Worm (Caenorhabditis elegans) whole organism, young adult: Measurements from ENCODE around the gene rps-16.

Experiments used
- B0019.2 ChIP-seq: fragments of 200-800 bp; sonication (Bioruptor generic); conservative IDR thresholded peaks from 2 replicates; pipeline ENCODE4 v1.3.6; 2022; ENCODE audit warnings: missing genetic modification reagents, missing genetic modification characterization, missing compliant biosample characterization
- B0035.1 ChIP-seq: sonication (generic microtip); optimal IDR thresholded peaks from 2 replicates; lab custom pipeline; 2016; ENCODE audit warnings: missing genetic modification characterization, mild to moderate bottlenecking, missing compliant biosample characterization, missing genotype, missing genetic modification reagents
- C06A6.2 ChIP-seq: fragments of 200-800 bp; sonication (Bioruptor generic); conservative IDR thresholded peaks from 2 replicates; pipeline ENCODE4 v1.3.6; 2022; ENCODE audit warnings: missing genetic modification characterization, missing compliant biosample characterization
- C17E4.6 ChIP-seq: fragments of 200-800 bp; sonication (Bioruptor generic); IDR thresholded peaks from 2 replicates; pipeline ENCODE4 v1.3.6; 2022; ENCODE audit warnings: missing genetic modification reagents, missing genetic modification characterization, missing compliant biosample characterization
- F22D6.2 ChIP-seq: sonication (generic microtip); optimal IDR thresholded peaks from 2 replicates; lab custom pipeline; 2016; ENCODE audit warnings: mild to moderate bottlenecking, missing genetic modification characterization, missing compliant biosample characterization
- F33H1.4 ChIP-seq: fragments of 200-800 bp; sonication (Bioruptor generic); IDR thresholded peaks from 2 replicates; pipeline ENCODE4 v1.3.6; 2022; ENCODE audit warnings: missing genetic modification reagents, missing genetic modification characterization, missing compliant biosample characterization
- F57C9.4 ChIP-seq: sonication (generic microtip); optimal IDR thresholded peaks from 2 replicates; lab custom pipeline; 2017; ENCODE audit warnings: mild to moderate bottlenecking, missing genetic modification characterization, missing compliant biosample characterization
- K11D2.4 ChIP-seq: fragments of 200-800 bp; sonication (Bioruptor generic); IDR thresholded peaks from 2 replicates; pipeline ENCODE4 v1.3.6; 2022; ENCODE audit warnings: missing genetic modification reagents, missing genetic modification characterization, missing compliant biosample characterization
- T07F8.4 ChIP-seq: sonication (generic microtip); optimal IDR thresholded peaks from 2 replicates; lab custom pipeline; 2016; ENCODE audit warnings: mild to moderate bottlenecking, missing genetic modification characterization, moderate library complexity, missing compliant biosample characterization
- ZK185.1 ChIP-seq: sonication (generic microtip); optimal IDR thresholded peaks from 2 replicates; lab custom pipeline; 2016; ENCODE audit warnings: mild to moderate bottlenecking, missing genetic modification characterization, missing compliant biosample characterization; ENCODE audit not compliant: poor library complexity, severe bottlenecking
- athp-1 ChIP-seq: sonication (generic microtip); optimal IDR thresholded peaks from 2 replicates; lab custom pipeline; 2017; ENCODE audit warnings: mild to moderate bottlenecking, missing genetic modification characterization, missing compliant biosample characterization
- cebp-1 ChIP-seq, 2 experiments: fragments of 200-800 bp in 1 of 2; sonication (Bioruptor generic) in 1 of 2; sonication (generic microtip) in 1 of 2; IDR thresholded peaks in 1 of 2; optimal IDR thresholded peaks in 1 of 2; 2 replicates each; pipeline versions ENCODE4 v1.3.6 to Lab custom; 2017 to 2022; ENCODE audit warnings: missing compliant biosample characterization in 2 of 2, missing genetic modification characterization in 2 of 2, mild to moderate bottlenecking in 1 of 2, missing genetic modification reagents in 1 of 2, moderate library complexity in 1 of 2
- ceh-100 ChIP-seq: fragments of 200-800 bp; sonication (Bioruptor generic); IDR thresholded peaks from 2 replicates; pipeline ENCODE4 v1.3.6; 2022; ENCODE audit warnings: missing genetic modification reagents, missing genetic modification characterization, missing compliant biosample characterization
- ceh-40 ChIP-seq: fragments of 200-800 bp; sonication (Bioruptor generic); IDR thresholded peaks from 2 replicates; pipeline ENCODE4 v1.3.6; 2022; ENCODE audit warnings: missing genetic modification characterization, missing compliant biosample characterization
- ceh-91 ChIP-seq: fragments of 200-800 bp; sonication (Bioruptor generic); IDR thresholded peaks from 2 replicates; pipeline ENCODE4 v1.3.6; 2022; ENCODE audit warnings: missing genetic modification reagents, missing genetic modification characterization, missing compliant biosample characterization
- dox-1 ChIP-seq: fragments of 200-800 bp; sonication (Bioruptor generic); IDR thresholded peaks from 2 replicates; pipeline ENCODE4 v1.3.6; 2022; ENCODE audit warnings: missing genetic modification reagents, missing genetic modification characterization, missing compliant biosample characterization
- dpff-1 ChIP-seq: sonication (generic microtip); optimal IDR thresholded peaks from 2 replicates; lab custom pipeline; 2017; ENCODE audit warnings: mild to moderate bottlenecking, missing genetic modification characterization, missing compliant biosample characterization
- dpl-1 ChIP-seq: fragments of 150-350 bp; optimal IDR thresholded peaks from 2 replicates; lab custom pipeline; 2014; ENCODE audit warnings: missing biosample characterization, missing genetic modification reagents, missing genetic modification characterization
- egl-44 ChIP-seq: fragments of 200-800 bp; sonication (Bioruptor generic); IDR thresholded peaks from 2 replicates; pipeline ENCODE4 v1.3.6; 2022; ENCODE audit warnings: missing genetic modification reagents, missing genetic modification characterization, missing compliant biosample characterization
- fkh-3 ChIP-seq: sonication (generic microtip); optimal IDR thresholded peaks from 2 replicates; lab custom pipeline; 2016; ENCODE audit warnings: mild to moderate bottlenecking, missing genetic modification characterization, missing compliant biosample characterization
- gei-17 ChIP-seq: fragments of 200-800 bp; sonication (Bioruptor generic); optimal IDR thresholded peaks from 2 replicates; lab custom pipeline; 2018; ENCODE audit warnings: mild to moderate bottlenecking, missing genetic modification characterization, missing compliant biosample characterization
- hlh-26 ChIP-seq: fragments of 200-800 bp; sonication (Bioruptor generic); conservative IDR thresholded peaks from 2 replicates; pipeline ENCODE4 v1.3.6; 2022; ENCODE audit warnings: missing genetic modification reagents, missing genetic modification characterization, missing compliant biosample characterization
- hmg-20 ChIP-seq: fragments of 200-800 bp; sonication (Bioruptor generic); IDR thresholded peaks from 2 replicates; pipeline ENCODE4 v1.3.6; 2022; ENCODE audit warnings: missing genetic modification reagents, missing genetic modification characterization, missing compliant biosample characterization
- lag-1 ChIP-seq: fragments of 200-800 bp; sonication (Bioruptor generic); IDR thresholded peaks from 2 replicates; pipeline ENCODE4 v1.3.6; 2022; ENCODE audit warnings: missing genetic modification reagents, missing genetic modification characterization, missing compliant biosample characterization
- let-526 ChIP-seq: fragments of 200-800 bp; sonication (Bioruptor generic); IDR thresholded peaks from 2 replicates; pipeline ENCODE4 v1.3.6; 2022; ENCODE audit warnings: missing genetic modification reagents, missing genetic modification characterization, missing compliant biosample characterization
- let-607 ChIP-seq, 2 experiments: fragments of 200-800 bp in 1 of 2; sonication (Bioruptor generic) in 1 of 2; sonication (generic microtip) in 1 of 2; optimal IDR thresholded peaks; 2 replicates each; lab custom pipeline; 2016 to 2018; ENCODE audit warnings: mild to moderate bottlenecking in 2 of 2, missing compliant biosample characterization in 2 of 2, missing genetic modification characterization in 2 of 2, moderate library complexity in 2 of 2, missing genotype in 1 of 2
- lin-40 ChIP-seq: sonication (generic microtip); optimal IDR thresholded peaks from 2 replicates; lab custom pipeline; 2016; ENCODE audit warnings: missing genetic modification characterization, mild to moderate bottlenecking, missing compliant biosample characterization, missing genotype, missing genetic modification reagents
- lsl-1 ChIP-seq: fragments of 200-800 bp; sonication (Bioruptor generic); optimal IDR thresholded peaks from 2 replicates; lab custom pipeline; 2018; ENCODE audit warnings: mild to moderate bottlenecking, missing genetic modification characterization, moderate library complexity, missing compliant biosample characterization
- mcd-1 ChIP-seq: fragments of 200-800 bp; sonication (Bioruptor generic); IDR thresholded peaks from 2 replicates; pipeline ENCODE4 v1.3.6; 2022; ENCODE audit warnings: missing genetic modification reagents, missing genetic modification characterization, missing compliant biosample characterization
- mel-28 ChIP-seq: sonication (generic microtip); optimal IDR thresholded peaks from 2 replicates; lab custom pipeline; 2016; ENCODE audit warnings: borderline replicate concordance, mild to moderate bottlenecking, missing genetic modification characterization, missing compliant biosample characterization
- nfyb-1 ChIP-seq: fragments of 200-800 bp; sonication (Bioruptor generic); IDR thresholded peaks from 2 replicates; pipeline ENCODE4 v1.3.6; 2022; ENCODE audit warnings: missing genetic modification reagents, missing genetic modification characterization, missing compliant biosample characterization
- rcor-1 ChIP-seq: fragments of 200-800 bp; sonication (Bioruptor generic); IDR thresholded peaks from 2 replicates; pipeline ENCODE4 v1.3.6; 2022; ENCODE audit warnings: missing genetic modification reagents, missing genetic modification characterization, missing compliant biosample characterization
- snpc-1.1 ChIP-seq: sonication (generic microtip); optimal IDR thresholded peaks from 2 replicates; lab custom pipeline; 2017; ENCODE audit warnings: missing genetic modification characterization, mild to moderate bottlenecking, missing compliant biosample characterization, antibody characterized with exemption, moderate library complexity, missing genotype, missing genetic modification reagents; ENCODE audit not compliant: insufficient read depth
- snpc-4 ChIP-seq, 5 experiments: fragments of 150-350 bp in 1 of 5; sonication (generic microtip) in 4 of 5; optimal IDR thresholded peaks; 2 replicates each; lab custom pipeline; 2014 to 2018; ENCODE audit warnings: missing genetic modification characterization in 5 of 5, missing biosample characterization in 3 of 5, antibody characterized with exemption in 2 of 5, mild to moderate bottlenecking in 2 of 5, missing compliant biosample characterization in 2 of 5, missing genotype in 2 of 5, moderate library complexity in 2 of 5, missing genetic modification reagents in 1 of 5
- somi-1 ChIP-seq: fragments of 200-800 bp; sonication (Bioruptor generic); optimal IDR thresholded peaks from 2 replicates; lab custom pipeline; 2018; ENCODE audit warnings: mild to moderate bottlenecking, missing genetic modification characterization, missing compliant biosample characterization
- tbx-9 ChIP-seq: sonication (generic microtip); optimal IDR thresholded peaks from 2 replicates; lab custom pipeline; 2016; ENCODE audit warnings: borderline replicate concordance, missing genetic modification characterization, inconsistent platforms, missing compliant biosample characterization
- tlf-1 ChIP-seq: fragments of 200-800 bp; sonication (Bioruptor generic); optimal IDR thresholded peaks from 2 replicates; lab custom pipeline; 2018; ENCODE audit warnings: mild to moderate bottlenecking, missing genetic modification characterization, missing compliant biosample characterization
- unc-62 ChIP-seq: fragments of 150-350 bp; optimal IDR thresholded peaks from 2 replicates; lab custom pipeline; 2014; ENCODE audit warnings: missing biosample characterization, missing genetic modification reagents, missing genetic modification characterization
- ztf-3 ChIP-seq: fragments of 200-800 bp; sonication (Bioruptor generic); optimal IDR thresholded peaks from 2 replicates; lab custom pipeline; 2018; ENCODE audit warnings: mild to moderate bottlenecking, missing genetic modification characterization, missing compliant biosample characterization

The rps-16 gene

DNA sequence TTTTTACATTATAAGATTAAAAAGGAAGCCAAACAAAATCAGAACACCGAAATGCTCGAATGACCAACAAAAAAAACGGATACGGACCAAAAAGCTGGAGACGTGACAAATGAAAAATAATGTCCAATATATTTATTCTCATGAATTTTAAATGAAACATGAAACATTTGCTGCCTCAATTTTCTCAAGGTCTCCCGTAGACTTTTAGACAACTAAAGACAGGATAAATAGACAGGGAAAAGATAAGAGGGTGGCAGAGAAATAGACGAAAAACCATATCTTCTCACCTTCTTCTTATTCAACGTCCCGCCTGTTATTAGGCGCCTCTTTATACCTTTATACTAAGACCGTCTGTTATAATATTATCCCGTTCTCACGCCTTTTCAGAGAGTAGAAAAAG lies 15.5 kb upstream of the rps-16 start:
- no peak for TF ChIP-seq F57C9.4 (tag; lab: Kevin White, UChicago)
- TF ChIP-seq, all 124 proteins: peak for 0

DNA sequence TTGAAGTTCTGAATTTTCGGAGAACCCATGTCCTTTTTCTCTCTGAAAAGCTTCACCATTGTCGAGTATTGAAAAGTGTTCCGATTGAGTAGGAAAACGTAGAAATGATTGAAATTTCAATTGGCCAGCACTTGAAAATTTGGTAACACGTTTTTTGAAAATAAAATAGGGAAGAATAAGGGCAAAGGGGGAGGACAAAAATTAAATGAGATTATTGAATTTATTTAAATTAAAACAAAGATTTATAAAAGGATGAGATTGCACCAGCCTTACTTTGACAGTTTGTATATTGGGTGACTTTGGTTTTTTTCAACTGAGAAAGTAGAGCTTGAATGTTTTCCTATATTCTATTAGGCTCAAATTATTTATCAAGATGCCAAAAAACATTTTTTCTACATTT lies 13.8 kb upstream of the rps-16 start, which contains the start of gene obr-2:
TSS of gene obr-2 (minus strand) at position 101 of the 400 bp plus-strand sequence.
- TF ChIP-seq tlf-1 (GFP tag; lab: Kevin White, UChicago), result no peak
- no peak for TF ChIP-seq B0035.1 (tag; lab: Kevin White, UChicago)
- TF ChIP-seq somi-1 (GFP tag; lab: Kevin White, UChicago), result no peak
- no peak for TF ChIP-seq F33H1.4 (GFP tag; lab: Robert Waterston, UW)
- no peak for TF ChIP-seq ztf-3
- TF ChIP-seq F22D6.2 (tag; lab: Kevin White, UChicago), result no peak
- TF ChIP-seq hlh-26, result no peak
- TF ChIP-seq nfyb-1 (GFP tag; lab: Robert Waterston, UW), result no peak
- TF ChIP-seq ZK185.1 (tag; lab: Kevin White, UChicago), result no peak
- TF ChIP-seq rcor-1 (GFP tag; lab: Robert Waterston, UW), result no peak
- no peak for TF ChIP-seq lag-1 (GFP tag; lab: Robert Waterston, UW)
- TF ChIP-seq let-526 (GFP tag; lab: Robert Waterston, UW), result no peak
- TF ChIP-seq C06A6.2, result no peak
- no peak for TF ChIP-seq egl-44 (GFP tag; lab: Robert Waterston, UW)
- no peak for TF ChIP-seq mel-28 (tag; lab: Kevin White, UChicago)

DNA sequence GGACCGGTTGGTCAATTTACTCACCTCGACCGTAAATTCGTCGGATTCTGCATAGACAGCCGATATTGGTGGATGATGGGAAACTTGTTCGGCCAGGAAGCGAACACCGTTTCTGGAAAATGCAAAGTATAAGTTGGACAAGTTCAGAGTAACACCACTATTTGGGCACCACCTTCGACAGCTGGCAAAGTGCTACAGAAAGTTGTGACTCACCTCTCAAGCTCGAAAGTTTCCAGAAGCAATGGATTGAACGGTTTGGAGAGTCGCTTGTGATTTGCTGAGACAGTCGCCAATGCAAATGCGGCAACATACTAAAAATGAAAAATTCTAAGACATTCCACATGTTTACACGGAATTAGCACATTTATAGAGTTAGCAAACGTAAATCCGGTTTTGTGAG lies 13.0 kb upstream of the rps-16 start:
- no peak for TF ChIP-seq gei-17 (GFP tag; lab: Kevin White, UChicago)
- no peak for TF ChIP-seq B0035.1 (tag; lab: Kevin White, UChicago)
- no peak for TF ChIP-seq T07F8.4 (tag; lab: Kevin White, UChicago)
- no peak for TF ChIP-seq fkh-3 (tag; lab: Kevin White, UChicago)
- TF ChIP-seq unc-62 (GFP tag; lab: Kevin White, UChicago), result no peak
- no peak for TF ChIP-seq athp-1
- no peak for TF ChIP-seq somi-1 (GFP tag; lab: Kevin White, UChicago)

DNA sequence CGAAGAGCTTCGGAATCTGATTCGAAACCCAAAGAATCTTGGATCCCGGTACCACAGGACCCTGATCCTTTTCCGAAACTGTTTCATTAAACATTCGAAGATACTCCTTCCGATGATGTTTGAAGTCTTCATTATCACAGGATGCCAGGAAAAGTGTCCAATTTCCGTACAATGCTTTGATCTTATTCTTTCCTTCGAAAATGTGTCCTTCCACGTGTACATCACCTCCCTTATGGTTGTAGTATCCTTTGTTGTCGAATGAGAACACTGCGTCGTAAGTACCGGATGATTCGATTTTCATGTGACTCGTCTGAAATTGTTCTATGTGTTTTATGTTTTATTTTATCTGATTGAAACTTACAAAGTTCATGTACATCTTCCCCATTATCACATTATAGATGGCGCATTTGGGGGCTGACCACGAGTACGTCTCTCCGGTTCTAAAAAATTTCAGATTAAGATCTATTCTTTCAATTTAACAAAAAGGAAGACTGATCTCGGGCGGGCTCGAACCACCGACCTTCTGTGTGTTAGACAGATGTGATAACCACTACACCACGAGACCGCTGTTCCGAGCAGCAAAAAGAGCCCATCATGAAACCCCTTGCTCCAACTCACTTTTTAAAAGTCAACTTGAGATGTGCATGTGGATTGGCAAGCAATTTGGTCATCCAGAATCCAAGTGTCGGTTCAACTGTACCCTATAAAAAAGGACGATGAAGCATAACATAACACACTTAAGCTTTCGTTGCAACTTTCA lies 12.4 kb upstream of the rps-16 start:
- 0 out of 2 replicates have a peak, but pooled peaks have one; percentile 6 for TF ChIP-seq B0019.2 (GFP tag; lab: Robert Waterston, UW)
- TF ChIP-seq K11D2.4 (GFP tag; lab: Robert Waterston, UW), result no peak
- TF ChIP-seq snpc-1.1 (tag; lab: Kevin White, UChicago), result no peak
- no peak for TF ChIP-seq somi-1 (GFP tag; lab: Kevin White, UChicago)
- no peak for TF ChIP-seq C17E4.6 (GFP tag; lab: Robert Waterston, UW)
- TF ChIP-seq snpc-4 (GFP tag; optimal IDR thresholded peaks at IDR 0.05; lab: Kevin White, UChicago), result no peak
- TF ChIP-seq snpc-4 (tag; optimal IDR thresholded peaks at IDR 0.05; lab: Kevin White, UChicago), result peak in 1 of 4 experiments; percentile 59
- no peak for TF ChIP-seq B0035.1 (tag; lab: Kevin White, UChicago)
- 0 out of 2 replicates have a peak, but pooled peaks have one; percentile 29 for TF ChIP-seq dox-1 (GFP tag; lab: Robert Waterston, UW)
- TF ChIP-seq cebp-1 (GFP tag; IDR thresholded peaks at IDR 0.05; lab: Robert Waterston, UW), result no peak
- peak; percentile 13 for TF ChIP-seq cebp-1 (tag; optimal IDR thresholded peaks at IDR 0.05; lab: Kevin White, UChicago)
- TF ChIP-seq ceh-91 (GFP tag; lab: Robert Waterston, UW), result no peak
- TF ChIP-seq ceh-100 (GFP tag; lab: Robert Waterston, UW), result peak; percentile 45
- no peak for TF ChIP-seq let-607 (tag; optimal IDR thresholded peaks at IDR 0.05; lab: Kevin White, UChicago)
- TF ChIP-seq gei-17 (GFP tag; lab: Kevin White, UChicago), result no peak
- no peak for TF ChIP-seq dpff-1 (tag; lab: Kevin White, UChicago)
- TF ChIP-seq ceh-40 (GFP tag; lab: Robert Waterston, UW), result no peak
- TF ChIP-seq lsl-1 (GFP tag; lab: Kevin White, UChicago), result peak; percentile 17
- TF ChIP-seq tbx-9 (tag; lab: Kevin White, UChicago), result no peak
- TF ChIP-seq rcor-1 (GFP tag; lab: Robert Waterston, UW), result no peak
- 0 out of 2 replicates have a peak, but pooled peaks have one; percentile 34 for TF ChIP-seq mcd-1 (GFP tag; lab: Robert Waterston, UW)
- TF ChIP-seq dpl-1, result no peak
- TF ChIP-seq hmg-20 (GFP tag; lab: Robert Waterston, UW), result no peak
- no peak for TF ChIP-seq lin-40 (tag; lab: Kevin White, UChicago)
